Fruit fly (Drosophila melanogaster): Measurements from ENCODE around the gene pins.

Gene pins

dm6 chr3R:27558660-27559319, 23.9 kb upstream of the pins start, which contains the start of gene Klp98A (continued):
- TF ChIP-seq bsh (GFP tag; optimal IDR thresholded peaks at IDR 0.05) (peak in 1 of 2 experiments; percentile 15), C15 (GFP tag; IDR thresholded peaks at IDR 0.05) (no peak), Antp (GFP tag; optimal IDR thresholded peaks at IDR 0.05) (no peak), CG15514 (GFP tag; optimal IDR thresholded peaks at IDR 0.05) (peak; percentile 68), sqz (GFP tag; optimal IDR thresholded peaks at IDR 0.05) (peak; percentile 19), crol (GFP tag; IDR thresholded peaks at IDR 0.05) (0 out of 2 replicates have a peak, but pooled peaks have one; percentile 2), CG32532 (GFP tag; IDR thresholded peaks at IDR 0.05) (no peak), CG3838 (GFP tag; optimal IDR thresholded peaks at IDR 0.05) (peak; percentile 43), pzg (GFP tag; optimal IDR thresholded peaks at IDR 0.05) (peak; percentile 95), CG17912 (GFP tag; optimal IDR thresholded peaks at IDR 0.05) (peak; percentile 14), Aef1 (GFP tag; IDR thresholded peaks at IDR 0.05) (peak; percentile 59), yki (optimal IDR thresholded peaks at IDR 0.05) (no peak), maf-S (GFP tag; optimal IDR thresholded peaks at IDR 0.05) (peak; percentile 1), ftz-f1 (GFP tag; optimal IDR thresholded peaks at IDR 0.05) (peak; percentile 6), chinmo (GFP tag; IDR thresholded peaks at IDR 0.05; ENCODE audit: partially characterized antibody) (0 out of 4 replicates have a peak, but pooled peaks have one; percentile 63), CG10366 (GFP tag; IDR thresholded peaks at IDR 0.05) (no peak), dpn (GFP tag; optimal IDR thresholded peaks at IDR 0.05) (peak in 1 of 2 experiments; percentile 44), fru (optimal IDR thresholded peaks at IDR 0.05) (no peak), nmo (GFP tag; optimal IDR thresholded peaks at IDR 0.05) (peak; percentile 47), fd3F (GFP tag; optimal IDR thresholded peaks at IDR 0.05) (no peak), Hr78 (GFP tag; optimal IDR thresholded peaks at IDR 0.05) (no peak), pb (GFP tag; optimal IDR thresholded peaks at IDR 0.05) (no peak), Fer1 (GFP tag; optimal IDR thresholded peaks at IDR 0.05) (peak; percentile 37), CG9932 (GFP tag; IDR thresholded peaks at IDR 0.05) (peak; percentile 6; the same call in 1 of the 2 replicates), lab (GFP tag; optimal IDR thresholded peaks at IDR 0.05) (peak; percentile 13), p53 (GFP tag; optimal IDR thresholded peaks at IDR 0.05) (peak; percentile 10), CrebB (tag; optimal IDR thresholded peaks at IDR 0.05) (peak; percentile 41), ase (GFP tag; IDR thresholded peaks at IDR 0.05) (no peak), wek (GFP tag; optimal IDR thresholded peaks at IDR 0.05) (peak; percentile 9), CG8388 (GFP tag; optimal IDR thresholded peaks at IDR 0.05) (no peak), CG18619 (GFP tag; optimal IDR thresholded peaks at IDR 0.05) (peak; percentile 6), sd (tag; optimal IDR thresholded peaks at IDR 0.05) (no peak), YL-1 (GFP tag; optimal IDR thresholded peaks at IDR 0.05) (peak; percentile 55), ci (GFP tag; IDR thresholded peaks at IDR 0.05) (peak; percentile 32; the same call in 1 of the 3 replicates), CG13287 (GFP tag; IDR thresholded peaks at IDR 0.05; ENCODE audit: partially characterized antibody) (peak; percentile 48; the same call in 1 of the 2 replicates), gfzf (GFP tag; optimal IDR thresholded peaks at IDR 0.05) (peak; percentile 99), bbx (GFP tag; IDR thresholded peaks at IDR 0.05; ENCODE audit: partially characterized antibody) (peak; percentile 31; the same call in 1 of the 2 replicates), Dp (GFP tag; optimal IDR thresholded peaks at IDR 0.05) (peak; percentile 58), MBD-R2 (GFP tag; IDR thresholded peaks at IDR 0.05) (peak; percentile 54), CG4424 (GFP tag; optimal IDR thresholded peaks at IDR 0.05) (peak; percentile 13), CG12659 (GFP tag; optimal IDR thresholded peaks at IDR 0.05) (peak; percentile 73), CG17385 (GFP tag; optimal IDR thresholded peaks at IDR 0.05) (peak; percentile 8), CG34376 (GFP tag; optimal IDR thresholded peaks at IDR 0.05) (peak; percentile 25), gce (GFP tag; IDR thresholded peaks at IDR 0.05) (no peak), CG3847 (GFP tag; IDR thresholded peaks at IDR 0.05) (peak; percentile 37; the same call in 1 of the 2 replicates), Ets97D (GFP tag; optimal IDR thresholded peaks at IDR 0.05) (peak; percentile 58), CG3163 (GFP tag; optimal IDR thresholded peaks at IDR 0.05) (no peak), BEAF-32 (GFP tag; optimal IDR thresholded peaks at IDR 0.05) (peak; percentile 49), CTCF (GFP tag; optimal IDR thresholded peaks at IDR 0.05) (peak; percentile 69)

Measured in whole organism, embryonic.